Worm (Caenorhabditis elegans) whole organism, young adult: ENCODE results near the gene snf-9.

Experiments
- B0019.2 ChIP-seq: fragments of 200-800 bp; sonication (Bioruptor generic); conservative IDR thresholded peaks from 2 replicates; pipeline ENCODE4 v1.3.6; 2022; ENCODE audit warnings: missing genetic modification reagents, missing genetic modification characterization, missing compliant biosample characterization
- B0261.1 ChIP-seq: sonication (generic microtip); optimal IDR thresholded peaks from 2 replicates; lab custom pipeline; 2016; ENCODE audit warnings: mild to moderate bottlenecking, missing genetic modification characterization, moderate library complexity, missing compliant biosample characterization
- C06A6.2 ChIP-seq: fragments of 200-800 bp; sonication (Bioruptor generic); conservative IDR thresholded peaks from 2 replicates; pipeline ENCODE4 v1.3.6; 2022; ENCODE audit warnings: missing genetic modification characterization, missing compliant biosample characterization
- F23B12.7 ChIP-seq: sonication (generic microtip); optimal IDR thresholded peaks from 2 replicates; lab custom pipeline; 2017; ENCODE audit warnings: missing genetic modification characterization, mild to moderate bottlenecking, missing compliant biosample characterization, antibody characterized with exemption, moderate library complexity; ENCODE audit not compliant: insufficient read depth
- F37B4.10 ChIP-seq: fragments of 200-800 bp; sonication (Bioruptor generic); IDR thresholded peaks from 2 replicates; pipeline ENCODE4 v1.3.6; 2022; ENCODE audit warnings: missing genetic modification characterization, missing compliant biosample characterization
- F57A8.1 ChIP-seq: fragments of 200-800 bp; sonication (Bioruptor generic); optimal IDR thresholded peaks from 2 replicates; lab custom pipeline; 2018; ENCODE audit warnings: mild to moderate bottlenecking, missing genetic modification characterization, moderate library complexity, missing compliant biosample characterization
- K11D2.4 ChIP-seq: fragments of 200-800 bp; sonication (Bioruptor generic); IDR thresholded peaks from 2 replicates; pipeline ENCODE4 v1.3.6; 2022; ENCODE audit warnings: missing genetic modification reagents, missing genetic modification characterization, missing compliant biosample characterization
- K12H6.12 ChIP-seq: fragments of 200-800 bp; sonication (Bioruptor generic); optimal IDR thresholded peaks from 2 replicates; lab custom pipeline; 2018; ENCODE audit warnings: mild to moderate bottlenecking, missing genetic modification characterization, missing compliant biosample characterization
- T07F8.4 ChIP-seq: sonication (generic microtip); optimal IDR thresholded peaks from 2 replicates; lab custom pipeline; 2016; ENCODE audit warnings: mild to moderate bottlenecking, missing genetic modification characterization, moderate library complexity, missing compliant biosample characterization
- T26A5.8 ChIP-seq: sonication (generic microtip); optimal IDR thresholded peaks from 2 replicates; lab custom pipeline; 2016; ENCODE audit warnings: missing genetic modification characterization, missing compliant biosample characterization
- Y56A3A.18 ChIP-seq: fragments of 200-800 bp; sonication (Bioruptor generic); IDR thresholded peaks from 2 replicates; pipeline ENCODE4 v1.3.6; 2022; ENCODE audit warnings: missing genetic modification reagents, missing genetic modification characterization, missing compliant biosample characterization
- Y67H2A.10 ChIP-seq: fragments of 200-800 bp; sonication (Bioruptor generic); conservative IDR thresholded peaks from 2 replicates; pipeline ENCODE4 v1.3.6; 2022; ENCODE audit warnings: missing genetic modification reagents, missing genetic modification characterization, missing compliant biosample characterization
- ZK185.1 ChIP-seq: sonication (generic microtip); optimal IDR thresholded peaks from 2 replicates; lab custom pipeline; 2016; ENCODE audit warnings: mild to moderate bottlenecking, missing genetic modification characterization, missing compliant biosample characterization; ENCODE audit not compliant: poor library complexity, severe bottlenecking
- ama-1 ChIP-seq, 3 experiments: fragments of 150-350 bp in 1 of 3; sonication (generic microtip) in 2 of 3; optimal IDR thresholded peaks; 2 replicates each; lab custom pipeline; 2014 to 2018; ENCODE audit warnings: missing biosample characterization in 2 of 3, missing genetic modification characterization in 2 of 3, missing genetic modification reagents in 2 of 3
- atf-7 ChIP-seq: sonication (generic microtip); optimal IDR thresholded peaks from 2 replicates; lab custom pipeline; 2017; ENCODE audit warnings: mild to moderate bottlenecking, missing genetic modification characterization, missing compliant biosample characterization
- attf-3 ChIP-seq: fragments of 200-800 bp; sonication (Bioruptor generic); conservative IDR thresholded peaks from 2 replicates; pipeline ENCODE4 v1.3.6; 2022; ENCODE audit warnings: missing genetic modification reagents, missing genetic modification characterization, missing compliant biosample characterization
- bed-2 ChIP-seq: fragments of 200-800 bp; sonication (Bioruptor generic); IDR thresholded peaks from 2 replicates; pipeline ENCODE4 v1.3.6; 2022; ENCODE audit warnings: missing genetic modification reagents, missing genetic modification characterization, missing compliant biosample characterization
- ccch-3 ChIP-seq: fragments of 200-800 bp; sonication (Bioruptor generic); optimal IDR thresholded peaks from 2 replicates; lab custom pipeline; 2018; ENCODE audit warnings: mild to moderate bottlenecking, missing genetic modification characterization, missing compliant biosample characterization
- cebp-1 ChIP-seq, 2 experiments: fragments of 200-800 bp in 1 of 2; sonication (Bioruptor generic) in 1 of 2; sonication (generic microtip) in 1 of 2; IDR thresholded peaks in 1 of 2; optimal IDR thresholded peaks in 1 of 2; 2 replicates each; pipeline versions ENCODE4 v1.3.6 to Lab custom; 2017 to 2022; ENCODE audit warnings: missing compliant biosample characterization in 2 of 2, missing genetic modification characterization in 2 of 2, mild to moderate bottlenecking in 1 of 2, missing genetic modification reagents in 1 of 2, moderate library complexity in 1 of 2
- ceh-100 ChIP-seq: fragments of 200-800 bp; sonication (Bioruptor generic); IDR thresholded peaks from 2 replicates; pipeline ENCODE4 v1.3.6; 2022; ENCODE audit warnings: missing genetic modification reagents, missing genetic modification characterization, missing compliant biosample characterization
- ceh-27 ChIP-seq: fragments of 200-800 bp; sonication (Bioruptor generic); optimal IDR thresholded peaks from 2 replicates; lab custom pipeline; 2018; ENCODE audit warnings: mild to moderate bottlenecking, missing genetic modification characterization, moderate library complexity, missing compliant biosample characterization
- ceh-58 ChIP-seq: fragments of 200-800 bp; sonication (Bioruptor generic); IDR thresholded peaks from 2 replicates; pipeline ENCODE4 v1.3.6; 2022; ENCODE audit warnings: missing genetic modification characterization, missing compliant biosample characterization
- ceh-79 ChIP-seq: sonication (generic microtip); optimal IDR thresholded peaks from 2 replicates; lab custom pipeline; 2017; ENCODE audit warnings: mild to moderate bottlenecking, missing genetic modification characterization, missing compliant biosample characterization
- die-1 ChIP-seq: sonication (generic microtip); optimal IDR thresholded peaks from 2 replicates; lab custom pipeline; 2016; ENCODE audit warnings: missing genotype, mild to moderate bottlenecking, missing genetic modification characterization, missing compliant biosample characterization
- dox-1 ChIP-seq: fragments of 200-800 bp; sonication (Bioruptor generic); IDR thresholded peaks from 2 replicates; pipeline ENCODE4 v1.3.6; 2022; ENCODE audit warnings: missing genetic modification reagents, missing genetic modification characterization, missing compliant biosample characterization
- ekl-4 ChIP-seq: fragments of 200-800 bp; sonication (Bioruptor generic); IDR thresholded peaks from 2 replicates; pipeline ENCODE4 v1.3.6; 2022; ENCODE audit warnings: missing genetic modification reagents, missing genetic modification characterization, missing compliant biosample characterization
- fkh-3 ChIP-seq: sonication (generic microtip); optimal IDR thresholded peaks from 2 replicates; lab custom pipeline; 2016; ENCODE audit warnings: mild to moderate bottlenecking, missing genetic modification characterization, missing compliant biosample characterization
- hlh-12 ChIP-seq: sonication (generic microtip); optimal IDR thresholded peaks from 2 replicates; lab custom pipeline; 2016; ENCODE audit warnings: missing genetic modification characterization, missing compliant biosample characterization
- hrde-1 ChIP-seq: sonication (generic microtip); optimal IDR thresholded peaks from 2 replicates; lab custom pipeline; 2016; ENCODE audit warnings: missing genetic modification characterization, mild to moderate bottlenecking, missing compliant biosample characterization, moderate library complexity, missing genotype, missing genetic modification reagents, borderline replicate concordance
- let-607 ChIP-seq, 2 experiments: fragments of 200-800 bp in 1 of 2; sonication (Bioruptor generic) in 1 of 2; sonication (generic microtip) in 1 of 2; optimal IDR thresholded peaks; 2 replicates each; lab custom pipeline; 2016 to 2018; ENCODE audit warnings: mild to moderate bottlenecking in 2 of 2, missing compliant biosample characterization in 2 of 2, missing genetic modification characterization in 2 of 2, moderate library complexity in 2 of 2, missing genotype in 1 of 2
- madf-3 ChIP-seq: fragments of 200-800 bp; sonication (Bioruptor generic); IDR thresholded peaks from 2 replicates; pipeline ENCODE4 v1.3.6; 2022; ENCODE audit warnings: missing genetic modification reagents, missing genetic modification characterization, missing compliant biosample characterization
- madf-6 ChIP-seq: fragments of 200-800 bp; sonication (Bioruptor generic); IDR thresholded peaks from 2 replicates; pipeline ENCODE4 v1.3.6; 2022; ENCODE audit warnings: missing genetic modification reagents, missing genetic modification characterization, missing compliant biosample characterization
- mcd-1 ChIP-seq: fragments of 200-800 bp; sonication (Bioruptor generic); IDR thresholded peaks from 2 replicates; pipeline ENCODE4 v1.3.6; 2022; ENCODE audit warnings: missing genetic modification reagents, missing genetic modification characterization, missing compliant biosample characterization
- mxl-1 ChIP-seq: sonication (generic microtip); optimal IDR thresholded peaks from 2 replicates; lab custom pipeline; 2016; ENCODE audit warnings: missing genetic modification characterization, missing compliant biosample characterization
- nfya-2 ChIP-seq: fragments of 200-800 bp; sonication (Bioruptor generic); IDR thresholded peaks from 2 replicates; pipeline ENCODE4 v1.3.6; 2022; ENCODE audit warnings: missing genetic modification reagents, missing genetic modification characterization, missing compliant biosample characterization
- nhr-27 ChIP-seq: fragments of 200-800 bp; sonication (Bioruptor generic); optimal IDR thresholded peaks from 2 replicates; lab custom pipeline; 2018; ENCODE audit warnings: mild to moderate bottlenecking, missing genetic modification characterization, moderate library complexity, missing compliant biosample characterization
- repo-1 ChIP-seq: sonication (generic microtip); optimal IDR thresholded peaks from 2 replicates; lab custom pipeline; 2017; ENCODE audit warnings: mild to moderate bottlenecking, missing genetic modification characterization, missing compliant biosample characterization
- snpc-3.4 ChIP-seq: sonication (generic microtip); optimal IDR thresholded peaks from 2 replicates; lab custom pipeline; 2017; ENCODE audit warnings: missing genetic modification characterization, mild to moderate bottlenecking, missing compliant biosample characterization, antibody characterized with exemption, moderate library complexity, missing genotype, missing genetic modification reagents
- snpc-4 ChIP-seq, 5 experiments: fragments of 150-350 bp in 1 of 5; sonication (generic microtip) in 4 of 5; optimal IDR thresholded peaks; 2 replicates each; lab custom pipeline; 2014 to 2018; ENCODE audit warnings: missing genetic modification characterization in 5 of 5, missing biosample characterization in 3 of 5, antibody characterized with exemption in 2 of 5, mild to moderate bottlenecking in 2 of 5, missing compliant biosample characterization in 2 of 5, missing genotype in 2 of 5, moderate library complexity in 2 of 5, missing genetic modification reagents in 1 of 5
- tbp1 ChIP-seq: fragments of 200-800 bp; sonication (Bioruptor generic); optimal IDR thresholded peaks from 2 replicates; lab custom pipeline; 2018; ENCODE audit warnings: mild to moderate bottlenecking, missing genetic modification characterization, missing compliant biosample characterization
- tlf-1 ChIP-seq: fragments of 200-800 bp; sonication (Bioruptor generic); optimal IDR thresholded peaks from 2 replicates; lab custom pipeline; 2018; ENCODE audit warnings: mild to moderate bottlenecking, missing genetic modification characterization, missing compliant biosample characterization
- unc-130 ChIP-seq: sonication (generic microtip); optimal IDR thresholded peaks from 2 replicates; lab custom pipeline; 2016; ENCODE audit warnings: missing genetic modification reagents, missing genetic modification characterization, missing compliant biosample characterization
- unc-62 ChIP-seq: fragments of 150-350 bp; optimal IDR thresholded peaks from 2 replicates; lab custom pipeline; 2014; ENCODE audit warnings: missing biosample characterization, missing genetic modification reagents, missing genetic modification characterization
- ztf-28 ChIP-seq: fragments of 200-800 bp; sonication (Bioruptor generic); IDR thresholded peaks from 2 replicates; pipeline ENCODE4 v1.3.6; 2022; ENCODE audit warnings: missing genetic modification reagents, missing genetic modification characterization, missing compliant biosample characterization

The snf-9 gene

DNA sequence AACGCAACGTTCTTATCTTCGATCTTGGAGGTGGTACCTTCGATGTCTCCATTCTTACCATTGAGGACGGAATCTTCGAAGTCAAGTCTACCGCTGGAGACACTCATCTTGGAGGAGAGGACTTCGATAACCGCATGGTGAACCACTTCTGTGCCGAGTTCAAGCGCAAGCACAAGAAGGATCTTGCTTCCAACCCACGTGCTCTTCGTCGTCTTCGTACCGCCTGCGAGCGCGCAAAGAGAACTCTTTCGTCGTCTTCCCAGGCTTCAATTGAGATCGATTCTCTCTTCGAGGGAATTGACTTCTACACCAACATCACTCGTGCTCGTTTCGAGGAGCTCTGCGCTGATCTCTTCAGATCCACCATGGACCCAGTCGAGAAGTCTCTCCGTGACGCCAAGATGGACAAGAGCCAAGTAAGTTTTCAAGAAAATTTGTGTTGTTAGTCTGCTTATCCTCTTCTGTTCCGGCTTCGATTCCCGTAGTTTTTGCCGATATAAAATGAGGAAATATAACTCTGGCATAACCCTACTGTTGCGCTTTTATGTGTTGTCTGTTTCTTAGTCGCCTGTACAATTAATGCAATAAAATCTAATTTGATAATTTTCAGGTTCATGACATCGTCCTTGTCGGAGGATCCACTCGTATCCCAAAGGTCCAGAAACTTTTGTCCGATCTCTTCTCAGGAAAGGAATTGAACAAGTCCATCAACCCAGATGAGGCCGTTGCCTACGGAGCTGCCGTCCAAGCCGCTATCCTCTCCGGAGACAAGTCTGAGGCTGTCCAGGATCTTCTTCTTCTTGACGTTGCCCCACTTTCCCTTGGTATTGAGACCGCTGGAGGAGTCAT lies 32.1 kb upstream of the snf-9 start (continued):
- no peak for TF ChIP-seq let-607 (tag; optimal IDR thresholded peaks at IDR 0.05; lab: Kevin White, UChicago)
- peak; percentile 26 for TF ChIP-seq tbp1
- peak; percentile 79 for TF ChIP-seq madf-3
- no peak for TF ChIP-seq ztf-28 (GFP tag; lab: Robert Waterston, UW)
- no peak for TF ChIP-seq repo-1 (tag; lab: Kevin White, UChicago)
- TF ChIP-seq ceh-58 (GFP tag; lab: Robert Waterston, UW): peak; percentile 71
- no peak for TF ChIP-seq ceh-27
- no peak for TF ChIP-seq F23B12.7 (tag; lab: Kevin White, UChicago)
- 0 out of 2 replicates have a peak, but pooled peaks have one; percentile 31 for TF ChIP-seq B0019.2
- peak; percentile 7; the same call in 1 of the 2 replicates for TF ChIP-seq cebp-1 (GFP tag; IDR thresholded peaks at IDR 0.05; lab: Robert Waterston, UW)
- TF ChIP-seq cebp-1 (tag; optimal IDR thresholded peaks at IDR 0.05; lab: Kevin White, UChicago): peak; percentile 33
- TF ChIP-seq mxl-1 (tag; lab: Kevin White, UChicago): no peak
- TF ChIP-seq bed-2 (GFP tag; lab: Robert Waterston, UW): 0 out of 2 replicates have a peak, but pooled peaks have one; percentile 6
- no peak for TF ChIP-seq Y67H2A.10 (GFP tag; lab: Robert Waterston, UW)
- no peak for TF ChIP-seq unc-62 (GFP tag; lab: Kevin White, UChicago)
- TF ChIP-seq hlh-12: no peak
- no peak for TF ChIP-seq B0261.1 (tag; lab: Kevin White, UChicago)
- TF ChIP-seq unc-130 (GFP tag; lab: Kevin White, UChicago): no peak
- TF ChIP-seq K11D2.4 (GFP tag; lab: Robert Waterston, UW): peak; percentile 52; the same call in 1 of the 2 replicates
- no peak for TF ChIP-seq fkh-3 (tag; lab: Kevin White, UChicago)
- peak; percentile 30 for TF ChIP-seq atf-7 (tag; lab: Kevin White, UChicago)
- TF ChIP-seq T26A5.8 (tag; lab: Kevin White, UChicago): no peak
- peak; percentile 0 for TF ChIP-seq K12H6.12 (tag; lab: Kevin White, UChicago)
- TF ChIP-seq ZK185.1 (tag; lab: Kevin White, UChicago): no peak
- no peak for TF ChIP-seq F57A8.1 (GFP tag; lab: Kevin White, UChicago)
- 0 out of 2 replicates have a peak, but pooled peaks have one; percentile 24 for TF ChIP-seq nfya-2 (GFP tag; lab: Robert Waterston, UW)
- TF ChIP-seq dox-1: peak; percentile 4
- no peak for TF ChIP-seq Y56A3A.18 (GFP tag; lab: Robert Waterston, UW)
- peak; percentile 31; the same call in 1 of the 2 replicates for TF ChIP-seq ceh-100 (GFP tag; lab: Robert Waterston, UW)
- TF ChIP-seq hrde-1 (tag; lab: Kevin White, UChicago): no peak
- TF ChIP-seq die-1 (tag; lab: Kevin White, UChicago): peak; percentile 41
- no peak for TF ChIP-seq attf-3 (GFP tag; lab: Robert Waterston, UW)
- TF ChIP-seq F37B4.10: no peak
- TF ChIP-seq nhr-27 (tag; lab: Kevin White, UChicago): no peak
- TF ChIP-seq ccch-3 (GFP tag; lab: Kevin White, UChicago): no peak
- TF ChIP-seq tlf-1 (GFP tag; lab: Kevin White, UChicago): no peak
- TF ChIP-seq madf-6 (GFP tag; lab: Robert Waterston, UW): peak; percentile 67; the same call in 1 of the 2 replicates
- TF ChIP-seq snpc-4 (GFP tag; optimal IDR thresholded peaks at IDR 0.05; lab: Kevin White, UChicago): no peak
- peak in 2 of 4 experiments; percentile 18 to 59 for TF ChIP-seq snpc-4 (tag; optimal IDR thresholded peaks at IDR 0.05; lab: Kevin White, UChicago)
- TF ChIP-seq T07F8.4 (tag; lab: Kevin White, UChicago): peak; percentile 22
- peak; percentile 22 for TF ChIP-seq ama-1 (optimal IDR thresholded peaks at IDR 0.05; lab: Kevin White, UChicago)
- no peak for TF ChIP-seq ama-1 (GFP tag; optimal IDR thresholded peaks at IDR 0.05; lab: Kevin White, UChicago)
- TF ChIP-seq C06A6.2: no peak
- TF ChIP-seq ceh-79 (tag; lab: Kevin White, UChicago): no peak
- TF ChIP-seq ekl-4 (GFP tag; lab: Robert Waterston, UW): peak; percentile 60; the same call in 1 of the 2 replicates
- TF ChIP-seq mcd-1 (GFP tag; lab: Robert Waterston, UW): peak; percentile 49
- no peak for TF ChIP-seq snpc-3.4 (tag; lab: Kevin White, UChicago)
